Worm (Caenorhabditis elegans) whole organism, L4 larva: ENCODE measurements around the gene T19C3.6.

Experiments
- ama-1 ChIP-seq: fragments of 150-350 bp; optimal IDR thresholded peaks from 2 replicates; lab custom pipeline; 2014; ENCODE audit warnings: inconsistent platforms, mixed read lengths
- snpc-4 ChIP-seq: fragments of 150-350 bp; optimal IDR thresholded peaks from 2 replicates; lab custom pipeline; 2014; ENCODE audit warnings: missing biosample characterization, missing genetic modification characterization
- ztf-7 ChIP-seq: fragments of 150-350 bp; optimal IDR thresholded peaks from 2 replicates; lab custom pipeline; 2014; ENCODE audit warnings: missing biosample characterization, missing genetic modification characterization

DNA sequence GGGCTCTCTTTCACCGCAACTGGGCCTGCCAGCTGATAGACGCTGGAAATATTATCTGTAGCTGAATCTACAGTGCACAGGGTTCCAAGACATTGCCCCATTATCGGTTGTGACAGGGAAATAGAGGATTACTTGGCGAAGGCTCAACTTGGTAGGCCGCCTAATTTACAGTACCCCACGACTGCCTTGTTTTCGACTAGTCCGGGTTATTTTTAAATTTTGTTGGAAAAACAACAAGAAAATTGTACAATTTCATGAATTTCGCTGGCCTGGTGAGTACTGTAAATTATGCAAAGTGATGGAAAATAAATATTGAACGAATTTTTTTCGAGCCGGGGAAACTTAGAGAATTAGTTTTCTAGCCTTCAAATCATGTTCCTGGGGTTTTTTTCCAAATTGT, 4.7 kb upstream of the T19C3.6 start, which contains the start of gene T19C3.7:
- TF ChIP-seq ama-1 (lab: Kevin White, UChicago): no peak
- no peak for TF ChIP-seq snpc-4 (tag; lab: Kevin White, UChicago)
- no peak for TF ChIP-seq ztf-7
